Fruit fly (Drosophila melanogaster) whole organism, embryonic: ENCODE measurements around the gene Eig71Ei.
A peak's percentile ranks its signal among the peaks of the same experiment; 100 is the strongest.

Experiments used
- CG11398 ChIP-seq: fragments of 200-800 bp; sonication (Bioruptor generic); optimal IDR thresholded peaks from 2 replicates; lab custom pipeline; 2016; ENCODE audit warnings: missing biosample characterization, missing genetic modification characterization
- CG11504 ChIP-seq: fragments of 200-800 bp; sonication (Bioruptor generic); optimal IDR thresholded peaks from 3 replicates; lab custom pipeline; 2019; ENCODE audit warnings: missing biosample characterization, mild to moderate bottlenecking, missing genetic modification characterization, moderate library complexity
- CG11560 ChIP-seq: fragments of 200-800 bp; sonication (Bioruptor generic); IDR thresholded peaks from 3 replicates; pipeline ENCODE4 v1.3.6; 2022; ENCODE audit warnings: missing biosample characterization, missing genetic modification characterization
- CG12219 ChIP-seq: fragments of 200-800 bp; sonication (Bioruptor generic); optimal IDR thresholded peaks from 3 replicates; lab custom pipeline; 2018; ENCODE audit warnings: missing biosample characterization, mild to moderate bottlenecking, missing genetic modification characterization
- CG14667 ChIP-seq: fragments of 200-800 bp; sonication (Bioruptor generic); IDR thresholded peaks from 2 replicates; pipeline ENCODE4 v1.3.6; 2022; ENCODE audit warnings: missing biosample characterization, missing genetic modification characterization
- CG14710 ChIP-seq: fragments of 200-800 bp; sonication (Bioruptor generic); optimal IDR thresholded peaks from 3 replicates; lab custom pipeline; 2019; ENCODE audit warnings: missing biosample characterization, mild to moderate bottlenecking, missing genetic modification characterization, moderate library complexity
- CG14965 ChIP-seq: fragments of 200-800 bp; sonication (Bioruptor generic); optimal IDR thresholded peaks from 2 replicates; lab custom pipeline; 2016; ENCODE audit warnings: missing biosample characterization, missing genetic modification characterization, borderline replicate concordance
- CG15011 ChIP-seq: fragments of 200-800 bp; sonication (Bioruptor generic); optimal IDR thresholded peaks from 3 replicates; lab custom pipeline; 2018; ENCODE audit warnings: missing biosample characterization, mild to moderate bottlenecking, missing genetic modification characterization
- CG15601 ChIP-seq: fragments of 200-800 bp; sonication (Bioruptor generic); optimal IDR thresholded peaks from 3 replicates; lab custom pipeline; 2019; ENCODE audit warnings: missing biosample characterization, mild to moderate bottlenecking, missing genetic modification characterization, moderate library complexity
- CG1602 ChIP-seq: fragments of 200-800 bp; sonication (Bioruptor generic); optimal IDR thresholded peaks from 3 replicates; lab custom pipeline; 2016; ENCODE audit warnings: missing biosample characterization, missing genetic modification characterization
- CG1647 ChIP-seq: fragments of 200-800 bp; sonication (Bioruptor generic); optimal IDR thresholded peaks from 3 replicates; lab custom pipeline; 2016; ENCODE audit warnings: missing biosample characterization, missing genetic modification characterization
- CG16779 ChIP-seq: fragments of 200-800 bp; sonication (Bioruptor generic); IDR thresholded peaks from 2 replicates; pipeline ENCODE4 v1.3.6; 2022; ENCODE audit warnings: missing biosample characterization, missing genetic modification characterization
- CG17361 ChIP-seq: fragments of 200-800 bp; sonication (Bioruptor generic); IDR thresholded peaks from 3 replicates; pipeline ENCODE4 v1.3.6; 2022; ENCODE audit warnings: missing biosample characterization, missing genetic modification characterization
- CG18476 ChIP-seq: fragments of 200-800 bp; sonication (Bioruptor generic); optimal IDR thresholded peaks from 2 replicates; lab custom pipeline; 2016; ENCODE audit warnings: missing biosample characterization, mild to moderate bottlenecking, missing genetic modification characterization
- CG18619 ChIP-seq: fragments of 200-800 bp; sonication (Bioruptor generic); optimal IDR thresholded peaks from 3 replicates; lab custom pipeline; 2017; ENCODE audit warnings: missing biosample characterization, mild to moderate bottlenecking, missing genetic modification characterization
- CG2712 ChIP-seq: fragments of 200-800 bp; optimal IDR thresholded peaks from 3 replicates; lab custom pipeline; 2019; ENCODE audit warnings: missing biosample characterization, mild to moderate bottlenecking, missing genetic modification characterization, moderate library complexity
- CG3281 ChIP-seq: fragments of 200-800 bp; sonication (Bioruptor generic); optimal IDR thresholded peaks from 3 replicates; lab custom pipeline; 2017; ENCODE audit warnings: missing biosample characterization, mild to moderate bottlenecking, missing genetic modification characterization
- CG34376 ChIP-seq: fragments of 200-800 bp; sonication (Bioruptor generic); optimal IDR thresholded peaks from 2 replicates; lab custom pipeline; 2018; ENCODE audit warnings: missing biosample characterization, mild to moderate bottlenecking, missing genetic modification characterization
- CG4282 ChIP-seq: fragments of 200-800 bp; sonication (Bioruptor generic); optimal IDR thresholded peaks from 2 replicates; lab custom pipeline; 2016; ENCODE audit warnings: missing biosample characterization, missing genetic modification characterization
- CG4424 ChIP-seq: fragments of 200-800 bp; sonication (Bioruptor generic); optimal IDR thresholded peaks from 3 replicates; lab custom pipeline; 2016; ENCODE audit warnings: missing biosample characterization, missing genetic modification characterization
- CG6683 ChIP-seq: fragments of 200-800 bp; sonication (Bioruptor generic); optimal IDR thresholded peaks from 2 replicates; lab custom pipeline; 2017; ENCODE audit warnings: missing biosample characterization, mild to moderate bottlenecking, missing genetic modification characterization, missing genetic modification reagents
- CG6689 ChIP-seq: fragments of 200-800 bp; sonication (Bioruptor generic); IDR thresholded peaks from 2 replicates; pipeline ENCODE4 v1.3.6; 2022; ENCODE audit warnings: missing biosample characterization, missing genetic modification characterization
- CG8359 ChIP-seq: fragments of 200-800 bp; sonication (Bioruptor generic); optimal IDR thresholded peaks from 2 replicates; lab custom pipeline; 2017; ENCODE audit warnings: missing biosample characterization, mild to moderate bottlenecking, missing genetic modification characterization, borderline replicate concordance
- CG8765 ChIP-seq: fragments of 200-800 bp; sonication (Bioruptor generic); IDR thresholded peaks from 2 replicates; pipeline ENCODE4 v1.3.6; 2022; ENCODE audit warnings: missing biosample characterization, missing genetic modification characterization
- CG8924 ChIP-seq: fragments of 200-800 bp; optimal IDR thresholded peaks from 3 replicates; lab custom pipeline; 2019; ENCODE audit warnings: missing biosample characterization, mild to moderate bottlenecking, missing genetic modification characterization, moderate library complexity
- CG9797 ChIP-seq: fragments of 200-800 bp; sonication (Bioruptor generic); optimal IDR thresholded peaks from 3 replicates; lab custom pipeline; 2018; ENCODE audit warnings: missing biosample characterization, mild to moderate bottlenecking, missing genetic modification characterization
- Doc2 ChIP-seq: fragments of 200-800 bp; sonication (Bioruptor generic); IDR thresholded peaks from 2 replicates; pipeline ENCODE4 v1.3.6; 2022; ENCODE audit warnings: missing biosample characterization, missing genetic modification characterization
- ERR ChIP-seq: fragments of 200-800 bp; sonication (Bioruptor generic); optimal IDR thresholded peaks from 2 replicates; lab custom pipeline; 2016; ENCODE audit warnings: missing biosample characterization, missing genetic modification characterization
- Jarid2 ChIP-seq: fragments of 200-800 bp; sonication (Bioruptor generic); optimal IDR thresholded peaks from 3 replicates; lab custom pipeline; 2017; ENCODE audit warnings: mild to moderate bottlenecking, missing biosample characterization, missing genetic modification reagents, missing genetic modification characterization
- Mrtf ChIP-seq: fragments of 200-800 bp; sonication (Bioruptor generic); IDR thresholded peaks from 3 replicates; pipeline ENCODE4 v1.3.6; 2022; ENCODE audit warnings: missing biosample characterization, missing genetic modification characterization
- Nf-YA ChIP-seq: fragments of 200-800 bp; sonication (Bioruptor generic); IDR thresholded peaks from 2 replicates; pipeline ENCODE4 v1.3.6; 2022; ENCODE audit warnings: missing biosample characterization, missing genetic modification characterization
- NfI ChIP-seq: fragments of 200-800 bp; sonication (Bioruptor generic); optimal IDR thresholded peaks from 3 replicates; lab custom pipeline; 2018; ENCODE audit warnings: missing biosample characterization, mild to moderate bottlenecking, missing genetic modification characterization, moderate library complexity
- Pdp1 ChIP-seq, 2 experiments: fragments of 200-800 bp; sonication (Bioruptor generic); optimal IDR thresholded peaks; 3 replicates each; lab custom pipeline; 2016; ENCODE audit warnings: missing biosample characterization in 2 of 2, missing genetic modification characterization in 2 of 2, mild to moderate bottlenecking in 1 of 2, moderate library complexity in 1 of 2
- Ptx1 ChIP-seq: fragments of 200-800 bp; sonication (Bioruptor generic); IDR thresholded peaks from 2 replicates; pipeline ENCODE4 v1.3.6; 2022; ENCODE audit warnings: missing biosample characterization, missing genetic modification characterization
- YL-1 ChIP-seq: fragments of 200-800 bp; sonication (Bioruptor generic); optimal IDR thresholded peaks from 3 replicates; lab custom pipeline; 2017; ENCODE audit warnings: missing biosample characterization, mild to moderate bottlenecking, missing genetic modification characterization
- amos ChIP-seq: fragments of 200-800 bp; sonication (Bioruptor generic); IDR thresholded peaks from 2 replicates; pipeline ENCODE4 v1.3.6; 2022; ENCODE audit warnings: missing biosample characterization, missing genetic modification characterization; ENCODE audit not compliant: partially characterized antibody
- bcd ChIP-seq: fragments of 200-800 bp; sonication (Bioruptor generic); optimal IDR thresholded peaks from 2 replicates; lab custom pipeline; 2017; ENCODE audit warnings: missing biosample characterization, mild to moderate bottlenecking, missing genetic modification characterization
- br ChIP-seq: fragments of >200 bp; optimal IDR thresholded peaks from 2 replicates; lab custom pipeline; 2017
- danr ChIP-seq: fragments of 200-800 bp; sonication (Bioruptor generic); IDR thresholded peaks from 2 replicates; pipeline ENCODE4 v1.3.6; 2022; ENCODE audit warnings: missing biosample characterization, missing genetic modification characterization
- eyg ChIP-seq: fragments of 200-800 bp; sonication (Bioruptor generic); optimal IDR thresholded peaks from 3 replicates; lab custom pipeline; 2016; ENCODE audit warnings: missing biosample characterization, missing genetic modification characterization
- gem ChIP-seq: fragments of 200-800 bp; sonication (Bioruptor generic); optimal IDR thresholded peaks from 2 replicates; lab custom pipeline; 2019; ENCODE audit warnings: missing biosample characterization, mild to moderate bottlenecking, missing genetic modification characterization, moderate library complexity
- hb ChIP-seq: fragments of 200-800 bp; sonication (Bioruptor generic); IDR thresholded peaks from 3 replicates; pipeline ENCODE4 v1.3.6; 2022; ENCODE audit warnings: missing biosample characterization, missing genetic modification characterization; ENCODE audit not compliant: partially characterized antibody
- hbn ChIP-seq: fragments of 200-800 bp; sonication (Bioruptor generic); IDR thresholded peaks from 2 replicates; pipeline ENCODE4 v1.3.6; 2022; ENCODE audit warnings: missing biosample characterization, missing genetic modification characterization; ENCODE audit not compliant: partially characterized antibody
- lov ChIP-seq, 2 experiments: fragments of 200-800 bp in 1 of 2; fragments of >200 bp in 1 of 2; sonication (Bioruptor generic) in 1 of 2; IDR thresholded peaks in 1 of 2; optimal IDR thresholded peaks in 1 of 2; 2 replicates in 1 of 2; 3 replicates in 1 of 2; pipeline versions ENCODE4 v1.3.6 to Lab custom; 2017 to 2022; ENCODE audit warnings: missing biosample characterization in 1 of 2, missing genetic modification characterization in 1 of 2
- onecut ChIP-seq: fragments of 200-800 bp; sonication (Bioruptor generic); IDR thresholded peaks from 2 replicates; pipeline ENCODE4 v1.3.6; 2022; ENCODE audit warnings: missing biosample characterization, missing genetic modification characterization
- p53 ChIP-seq: fragments of 200-800 bp; sonication (Bioruptor generic); optimal IDR thresholded peaks from 2 replicates; lab custom pipeline; 2016; ENCODE audit warnings: missing biosample characterization, missing genetic modification characterization
- pnt ChIP-seq: fragments of 200-800 bp; sonication (Bioruptor generic); optimal IDR thresholded peaks from 3 replicates; lab custom pipeline; 2016; ENCODE audit warnings: missing biosample characterization, missing genetic modification characterization
- pros ChIP-seq: fragments of 200-800 bp; sonication (Bioruptor generic); optimal IDR thresholded peaks from 3 replicates; lab custom pipeline; 2019; ENCODE audit warnings: missing biosample characterization, mild to moderate bottlenecking, missing genetic modification characterization, moderate library complexity
- sima ChIP-seq: fragments of 200-800 bp; sonication (Bioruptor generic); optimal IDR thresholded peaks from 2 replicates; lab custom pipeline; 2016; ENCODE audit warnings: missing biosample characterization, missing genetic modification characterization
- vvl ChIP-seq: fragments of 200-800 bp; sonication (Bioruptor generic); IDR thresholded peaks from 2 replicates; pipeline ENCODE4 v1.3.6; 2022; ENCODE audit warnings: missing biosample characterization, missing genetic modification characterization
- zen ChIP-seq: fragments of 200-800 bp; sonication (Bioruptor generic); optimal IDR thresholded peaks from 3 replicates; lab custom pipeline; 2018; ENCODE audit warnings: missing biosample characterization, mild to moderate bottlenecking, missing genetic modification characterization, moderate library complexity

The Eig71Ei gene

dm6 chr3L:15675111-15675510, 15.6 kb downstream of the Eig71Ei start (continued):
- TF ChIP-seq onecut (GFP tag; lab: Robert Waterston, UW) (0 out of 2 replicates have a peak, but pooled peaks have one; percentile 22), CG3281 (no peak), CG2712 (tag; lab: Kevin White, UChicago) (peak; percentile 92), danr (GFP tag; lab: Robert Waterston, UW) (no peak), CG1602 (GFP tag; lab: Kevin White, UChicago) (peak; percentile 76), hb (GFP tag; lab: Robert Waterston, UW) (no peak), gem (tag; lab: Kevin White, UChicago) (peak; percentile 87), zen (tag; lab: Kevin White, UChicago) (peak; percentile 82), Jarid2 (GFP tag; lab: Kevin White, UChicago) (no peak), p53 (GFP tag; lab: Kevin White, UChicago) (no peak), Ptx1 (no peak), pros (GFP tag; lab: Kevin White, UChicago) (no peak), Nf-YA (no peak), sima (GFP tag; lab: Kevin White, UChicago) (no peak), YL-1 (GFP tag; lab: Kevin White, UChicago) (no peak), eyg (GFP tag; lab: Kevin White, UChicago) (no peak), CG4424 (GFP tag; lab: Kevin White, UChicago) (peak; percentile 86), br (lab: Kevin White, UChicago) (no peak), CG15011 (no peak), CG11504 (tag; lab: Kevin White, UChicago) (peak; percentile 60), CG16779 (GFP tag; lab: Robert Waterston, UW) (no peak), CG14965 (GFP tag; lab: Kevin White, UChicago) (no peak), bcd (peak; percentile 55), CG8359 (GFP tag; lab: Kevin White, UChicago) (peak; percentile 59), lov (optimal IDR thresholded peaks at IDR 0.05; lab: Kevin White, UChicago) (no peak), lov (GFP tag; IDR thresholded peaks at IDR 0.05; lab: Robert Waterston, UW) (no peak), hbn (GFP tag; lab: Robert Waterston, UW) (no peak), CG14667 (GFP tag; lab: Robert Waterston, UW) (0 out of 2 replicates have a peak, but pooled peaks have one; percentile 15), NfI (no peak), CG6683 (GFP tag; lab: Kevin White, UChicago) (no peak), CG1647 (no peak), amos (GFP tag; lab: Robert Waterston, UW) (no peak), CG8765 (GFP tag; lab: Robert Waterston, UW) (peak; percentile 65; the same call in 1 of the 2 replicates), CG18476 (peak; percentile 51), CG6689 (peak; percentile 73), CG8924 (tag; lab: Kevin White, UChicago) (peak; percentile 67), CG9797 (GFP tag; lab: Kevin White, UChicago) (no peak), ERR (GFP tag; lab: Kevin White, UChicago) (no peak), CG17361 (peak; percentile 81), CG34376 (GFP tag; lab: Kevin White, UChicago) (no peak), CG12219 (GFP tag; lab: Kevin White, UChicago) (peak; percentile 55), vvl (GFP tag; lab: Robert Waterston, UW) (peak; percentile 84), CG4282 (GFP tag; lab: Kevin White, UChicago) (no peak), Doc2 (GFP tag; lab: Robert Waterston, UW) (no peak), pnt (peak; percentile 55), CG11560 (tag; lab: Robert Waterston, UW) (no peak), CG15601 (tag; lab: Kevin White, UChicago) (peak; percentile 81), CG11398 (GFP tag; lab: Kevin White, UChicago) (no peak), Pdp1 (GFP tag; optimal IDR thresholded peaks at IDR 0.05; lab: Kevin White, UChicago) (peak; percentile 59 to 71), CG14710 (tag; lab: Kevin White, UChicago) (peak; percentile 90), CG18619 (peak; percentile 12), Mrtf (GFP tag; lab: Robert Waterston, UW) (no peak)
